Fruit fly (Drosophila melanogaster) whole organism, adult: ENCODE data around the gene CG7650.

Experiments used
- CG11617 ChIP-seq: fragments of 200-800 bp; sonication (Bioruptor generic); optimal IDR thresholded peaks from 2 replicates; lab custom pipeline; 2017; ENCODE audit warnings: mild to moderate bottlenecking, missing biosample characterization, missing genetic modification reagents, missing genetic modification characterization
- CG12768 ChIP-seq: fragments of 200-800 bp; sonication (Bioruptor generic); optimal IDR thresholded peaks from 2 replicates; lab custom pipeline; 2017; ENCODE audit warnings: missing biosample characterization, missing genetic modification characterization, mild to moderate bottlenecking, moderate library complexity, missing genetic modification reagents
- CG14711 ChIP-seq: fragments of 200-800 bp; sonication (Bioruptor generic); optimal IDR thresholded peaks from 2 replicates; lab custom pipeline; 2018; ENCODE audit warnings: missing biosample characterization, mild to moderate bottlenecking, missing genetic modification characterization, moderate library complexity
- CG1620 ChIP-seq: fragments of 200-800 bp; sonication (Bioruptor generic); optimal IDR thresholded peaks from 2 replicates; lab custom pipeline; 2016; ENCODE audit warnings: missing biosample characterization, missing genetic modification characterization
- CG33017 ChIP-seq: fragments of 200-800 bp; sonication (Bioruptor generic); optimal IDR thresholded peaks from 2 replicates; lab custom pipeline; 2018; ENCODE audit warnings: missing biosample characterization, mild to moderate bottlenecking, missing genetic modification characterization, moderate library complexity
- CG5204 ChIP-seq: fragments of 200-800 bp; sonication (Bioruptor generic); optimal IDR thresholded peaks from 2 replicates; lab custom pipeline; 2016; ENCODE audit warnings: missing biosample characterization, missing genetic modification characterization
- CG7045 ChIP-seq: fragments of 200-800 bp; sonication (Bioruptor generic); optimal IDR thresholded peaks from 2 replicates; lab custom pipeline; 2017; ENCODE audit warnings: missing biosample characterization, mild to moderate bottlenecking, missing genetic modification characterization
- CG7101 ChIP-seq: fragments of 200-800 bp; sonication (Bioruptor generic); optimal IDR thresholded peaks from 2 replicates; lab custom pipeline; 2018; ENCODE audit warnings: missing biosample characterization, mild to moderate bottlenecking, missing genetic modification characterization, moderate library complexity
- Clk ChIP-seq: fragments of 200-800 bp; sonication (Bioruptor generic); optimal IDR thresholded peaks from 2 replicates; lab custom pipeline; 2017; ENCODE audit warnings: missing biosample characterization, missing genetic modification characterization
- Crg-1 ChIP-seq: fragments of 200-800 bp; sonication (Bioruptor generic); optimal IDR thresholded peaks from 2 replicates; lab custom pipeline; 2016; ENCODE audit warnings: missing biosample characterization, missing genetic modification characterization
- Hr96 ChIP-seq: fragments of 200-800 bp; sonication (Bioruptor generic); optimal IDR thresholded peaks from 2 replicates; lab custom pipeline; 2016; ENCODE audit warnings: missing biosample characterization, missing genetic modification characterization
- Mnt ChIP-seq: fragments of 200-800 bp; sonication (Bioruptor generic); optimal IDR thresholded peaks from 2 replicates; lab custom pipeline; 2016; ENCODE audit warnings: missing biosample characterization, mild to moderate bottlenecking, missing genetic modification characterization
- bab1 ChIP-seq: fragments of 200-800 bp; sonication (Bioruptor generic); optimal IDR thresholded peaks from 3 replicates; lab custom pipeline; 2019; ENCODE audit warnings: missing biosample characterization, mild to moderate bottlenecking, missing genetic modification characterization, moderate library complexity
- cic ChIP-seq: fragments of 200-800 bp; sonication (Bioruptor generic); optimal IDR thresholded peaks from 2 replicates; lab custom pipeline; 2017; ENCODE audit warnings: missing biosample characterization, mild to moderate bottlenecking, missing genetic modification characterization, moderate library complexity
- cnc ChIP-seq, 2 experiments: fragments of >200 bp; optimal IDR thresholded peaks; 2 replicates each; lab custom pipeline; 2017
- kay ChIP-seq: fragments of 200-800 bp; sonication (Bioruptor generic); peaks from one replicate; lab custom pipeline; 2016; ENCODE audit warnings: missing biosample characterization, missing genetic modification characterization, borderline replicate concordance
- ovo ChIP-seq: fragments of 200-800 bp; sonication (Bioruptor generic); optimal IDR thresholded peaks from 2 replicates; lab custom pipeline; 2016; ENCODE audit warnings: missing biosample characterization, missing genetic modification characterization
- pad ChIP-seq: fragments of 200-800 bp; sonication (Bioruptor generic); optimal IDR thresholded peaks from 3 replicates; lab custom pipeline; 2017; ENCODE audit warnings: missing biosample characterization, missing genetic modification characterization, mild to moderate bottlenecking, moderate library complexity, missing genetic modification reagents
- tj ChIP-seq: fragments of 200-800 bp; sonication (Bioruptor generic); optimal IDR thresholded peaks from 3 replicates; lab custom pipeline; 2017; ENCODE audit warnings: missing biosample characterization, mild to moderate bottlenecking, missing genetic modification characterization, moderate library complexity
- toe ChIP-seq: fragments of 200-800 bp; sonication (Bioruptor generic); optimal IDR thresholded peaks from 2 replicates; lab custom pipeline; 2016; ENCODE audit warnings: missing biosample characterization, missing genetic modification characterization

Gene CG7650

dm6 chr3L:15624944-15625610 lies 14.9 kb upstream of the CG7650 start:
- TF ChIP-seq cic = no peak
- TF ChIP-seq tj (GFP tag; lab: Kevin White, UChicago) = peak; percentile 68

dm6 chr3L:15624097-15624496 lies 13.9 kb upstream of the CG7650 start:
- no peak for TF ChIP-seq CG7101 (tag; lab: Kevin White, UChicago)

- TF ChIP-seq cic (peak; percentile 53), CG12768 (GFP tag; lab: Kevin White, UChicago) (peak; percentile 86), CG1620 (GFP tag; lab: Kevin White, UChicago) (peak; percentile 97), CG14711 (tag; lab: Kevin White, UChicago) (peak; percentile 69), CG7045 (GFP tag; lab: Kevin White, UChicago) (peak; percentile 77), Crg-1 (peak; percentile 97), Clk (peak; percentile 82), cnc (optimal IDR thresholded peaks at IDR 0.05; lab: Kevin White, UChicago) (no peak), ovo (GFP tag; lab: Kevin White, UChicago) (peak; percentile 73), CG7101 (tag; lab: Kevin White, UChicago) (peak; percentile 85), CG33017 (peak; percentile 67), kay (GFP tag; lab: Kevin White, UChicago) (no peak), bab1 (GFP tag; lab: Kevin White, UChicago) (peak; percentile 20), pad (GFP tag; lab: Kevin White, UChicago) (peak; percentile 90), CG5204 (GFP tag; lab: Kevin White, UChicago) (peak; percentile 81), CG11617 (GFP tag; lab: Kevin White, UChicago) (peak; percentile 52), toe (GFP tag; lab: Kevin White, UChicago) (peak; percentile 82), Hr96 (GFP tag; lab: Kevin White, UChicago) (peak; percentile 84), tj (GFP tag; lab: Kevin White, UChicago) (peak; percentile 77), Mnt (GFP tag; lab: Kevin White, UChicago) (peak; percentile 86)
These were observed 9.6 kb upstream of the CG7650 start, which contains the start of gene Phs for dm6 chr3L:15619626-15620247. Gene Phs (plus strand): TSS chr3L:15619901.

- no peak for TF ChIP-seq Hr96 (GFP tag; lab: Kevin White, UChicago)
These were observed 6.7 kb upstream of the CG7650 start for dm6 chr3L:15616900-15617299.

- no peak for TF ChIP-seq CG33017
- TF ChIP-seq Crg-1 = no peak
- no peak for TF ChIP-seq CG7101 (tag; lab: Kevin White, UChicago)
- TF ChIP-seq cnc (optimal IDR thresholded peaks at IDR 0.05; lab: Kevin White, UChicago) = no peak
- TF ChIP-seq CG5204 (GFP tag; lab: Kevin White, UChicago) = no peak
- TF ChIP-seq CG7045 (GFP tag; lab: Kevin White, UChicago) = no peak
- no peak for TF ChIP-seq tj (GFP tag; lab: Kevin White, UChicago)
- TF ChIP-seq Hr96 (GFP tag; lab: Kevin White, UChicago) = no peak
- TF ChIP-seq CG14711 (tag; lab: Kevin White, UChicago) = no peak
- no peak for TF ChIP-seq pad (GFP tag; lab: Kevin White, UChicago)
- no peak for TF ChIP-seq Clk
- TF ChIP-seq bab1 (GFP tag; lab: Kevin White, UChicago) = no peak
- TF ChIP-seq cic = no peak
- TF ChIP-seq CG1620 (GFP tag; lab: Kevin White, UChicago) = no peak
- no peak for TF ChIP-seq Mnt (GFP tag; lab: Kevin White, UChicago)
- no peak for TF ChIP-seq CG12768 (GFP tag; lab: Kevin White, UChicago)
- TF ChIP-seq CG11617 (GFP tag; lab: Kevin White, UChicago) = no peak
- TF ChIP-seq ovo (GFP tag; lab: Kevin White, UChicago) = no peak
- TF ChIP-seq kay (GFP tag; lab: Kevin White, UChicago) = no peak
These were observed 6.3 kb upstream of the CG7650 start for dm6 chr3L:15616490-15616889.

dm6 chr3L:15612728-15613127 lies 2.5 kb upstream of the CG7650 start, which contains the start of gene CG13449:
Gene CG13449 (minus strand): TSS chr3L:15612828.
- no peak for TF ChIP-seq pad (GFP tag; lab: Kevin White, UChicago)

- TF ChIP-seq Mnt (GFP tag; lab: Kevin White, UChicago) = no peak
- TF ChIP-seq ovo (GFP tag; lab: Kevin White, UChicago) = no peak
- TF ChIP-seq CG5204 (GFP tag; lab: Kevin White, UChicago) = no peak
- no peak for TF ChIP-seq CG33017
- TF ChIP-seq cnc (optimal IDR thresholded peaks at IDR 0.05; lab: Kevin White, UChicago) = no peak
- no peak for TF ChIP-seq CG7101 (tag; lab: Kevin White, UChicago)
- no peak for TF ChIP-seq CG11617 (GFP tag; lab: Kevin White, UChicago)
- TF ChIP-seq CG14711 (tag; lab: Kevin White, UChicago) = no peak
- TF ChIP-seq Clk = no peak
- TF ChIP-seq CG7045 (GFP tag; lab: Kevin White, UChicago) = no peak
- TF ChIP-seq kay (GFP tag; lab: Kevin White, UChicago) = no peak
- no peak for TF ChIP-seq CG12768 (GFP tag; lab: Kevin White, UChicago)
- no peak for TF ChIP-seq Hr96 (GFP tag; lab: Kevin White, UChicago)
- TF ChIP-seq CG1620 (GFP tag; lab: Kevin White, UChicago) = no peak
- TF ChIP-seq toe (GFP tag; lab: Kevin White, UChicago) = no peak
- TF ChIP-seq bab1 (GFP tag; lab: Kevin White, UChicago) = no peak
- TF ChIP-seq tj (GFP tag; lab: Kevin White, UChicago) = no peak
These were observed 5.2 kb downstream of the CG7650 start for dm6 chr3L:15604979-15605378.
